Fruit fly (Drosophila melanogaster) whole organism, embryonic: Measurements from ENCODE around the gene CG18258.

Experiments used
- CG1024 ChIP-seq: fragments of 200-800 bp; sonication (Bioruptor generic); IDR thresholded peaks from 2 replicates; pipeline ENCODE4 v1.3.6; 2022; ENCODE audit warnings: missing biosample characterization, missing genetic modification characterization
- CG10267 ChIP-seq: fragments of 200-800 bp; sonication (Bioruptor generic); optimal IDR thresholded peaks from 2 replicates; lab custom pipeline; 2018; ENCODE audit warnings: missing biosample characterization, mild to moderate bottlenecking, missing genetic modification characterization, moderate library complexity
- CG12299 ChIP-seq: fragments of 200-800 bp; sonication (Bioruptor generic); optimal IDR thresholded peaks from 2 replicates; lab custom pipeline; 2018; ENCODE audit warnings: missing biosample characterization, mild to moderate bottlenecking, missing genetic modification characterization
- CG12391 ChIP-seq: fragments of 200-800 bp; sonication (Bioruptor generic); optimal IDR thresholded peaks from 3 replicates; lab custom pipeline; 2018; ENCODE audit warnings: missing biosample characterization, mild to moderate bottlenecking, missing genetic modification characterization, moderate library complexity
- CG14050 ChIP-seq: fragments of 200-800 bp; sonication (Bioruptor generic); IDR thresholded peaks from 3 replicates; pipeline ENCODE4 v1.3.6; 2022; ENCODE audit warnings: missing biosample characterization, missing genetic modification characterization
- CG15514 ChIP-seq: fragments of 200-800 bp; sonication (Bioruptor generic); optimal IDR thresholded peaks from 3 replicates; lab custom pipeline; 2017; ENCODE audit warnings: missing biosample characterization, missing genetic modification characterization, mild to moderate bottlenecking, moderate library complexity, missing genetic modification reagents
- CG1603 ChIP-seq: fragments of 200-800 bp; sonication (Bioruptor generic); optimal IDR thresholded peaks from 2 replicates; lab custom pipeline; 2019; ENCODE audit warnings: missing biosample characterization, mild to moderate bottlenecking, missing genetic modification characterization, moderate library complexity
- CG1647 ChIP-seq: fragments of 200-800 bp; sonication (Bioruptor generic); optimal IDR thresholded peaks from 3 replicates; lab custom pipeline; 2016; ENCODE audit warnings: missing biosample characterization, missing genetic modification characterization
- CG16779 ChIP-seq: fragments of 200-800 bp; sonication (Bioruptor generic); IDR thresholded peaks from 2 replicates; pipeline ENCODE4 v1.3.6; 2022; ENCODE audit warnings: missing biosample characterization, missing genetic modification characterization
- CG17385 ChIP-seq: fragments of 200-800 bp; sonication (Bioruptor generic); optimal IDR thresholded peaks from 3 replicates; lab custom pipeline; 2018; ENCODE audit warnings: missing biosample characterization, mild to moderate bottlenecking, missing genetic modification characterization
- CG2202 ChIP-seq: fragments of 200-800 bp; sonication (Bioruptor generic); optimal IDR thresholded peaks from 2 replicates; lab custom pipeline; 2018; ENCODE audit warnings: missing biosample characterization, mild to moderate bottlenecking, missing genetic modification characterization
- CG2712 ChIP-seq: fragments of 200-800 bp; optimal IDR thresholded peaks from 3 replicates; lab custom pipeline; 2019; ENCODE audit warnings: missing biosample characterization, mild to moderate bottlenecking, missing genetic modification characterization, moderate library complexity
- CG30431 ChIP-seq: fragments of 200-800 bp; sonication (Bioruptor generic); optimal IDR thresholded peaks from 2 replicates; lab custom pipeline; 2017; ENCODE audit warnings: missing biosample characterization, missing genetic modification characterization
- CG3281 ChIP-seq: fragments of 200-800 bp; sonication (Bioruptor generic); optimal IDR thresholded peaks from 3 replicates; lab custom pipeline; 2017; ENCODE audit warnings: missing biosample characterization, mild to moderate bottlenecking, missing genetic modification characterization
- CG3726 ChIP-seq: fragments of 200-800 bp; sonication (Bioruptor generic); IDR thresholded peaks from 3 replicates; pipeline ENCODE4, ENCODE4 v1.3.6; 2022; ENCODE audit warnings: missing biosample characterization, missing genetic modification characterization
- CG5180 ChIP-seq: fragments of 200-800 bp; sonication (Bioruptor generic); optimal IDR thresholded peaks from 3 replicates; lab custom pipeline; 2017; ENCODE audit warnings: missing biosample characterization, missing genetic modification characterization, mild to moderate bottlenecking, moderate library complexity, missing genetic modification reagents
- CG5245 ChIP-seq: fragments of 200-800 bp; sonication (Bioruptor generic); optimal IDR thresholded peaks from 3 replicates; lab custom pipeline; 2016; ENCODE audit warnings: missing biosample characterization, missing genetic modification characterization
- CG7745 ChIP-seq: fragments of 200-800 bp; sonication (Bioruptor generic); optimal IDR thresholded peaks from 2 replicates; lab custom pipeline; 2018; ENCODE audit warnings: missing biosample characterization, mild to moderate bottlenecking, missing genetic modification characterization, moderate library complexity
- CG7963 ChIP-seq: fragments of 200-800 bp; sonication (Bioruptor generic); IDR thresholded peaks from 3 replicates; pipeline ENCODE4 v1.3.6; 2022; ENCODE audit warnings: missing biosample characterization, missing genetic modification characterization; ENCODE audit not compliant: partially characterized antibody
- CG9817 ChIP-seq: fragments of 200-800 bp; sonication (Bioruptor generic); optimal IDR thresholded peaks from 2 replicates; lab custom pipeline; 2018; ENCODE audit warnings: missing biosample characterization, mild to moderate bottlenecking, missing genetic modification characterization, moderate library complexity
- Dbx ChIP-seq: fragments of 200-800 bp; sonication (Bioruptor generic); IDR thresholded peaks from 3 replicates; pipeline ENCODE4 v1.3.6; 2022; ENCODE audit warnings: missing biosample characterization, missing genetic modification characterization
- Elba2 ChIP-seq: fragments of 200-800 bp; sonication (Bioruptor generic); optimal IDR thresholded peaks from 3 replicates; lab custom pipeline; 2016; ENCODE audit warnings: missing biosample characterization, missing genetic modification characterization
- Ets97D ChIP-seq: fragments of 200-800 bp; sonication (Bioruptor generic); optimal IDR thresholded peaks from 3 replicates; lab custom pipeline; 2016; ENCODE audit warnings: missing biosample characterization, missing genetic modification characterization
- HmgZ ChIP-seq: fragments of 200-800 bp; sonication (Bioruptor generic); optimal IDR thresholded peaks from 2 replicates; lab custom pipeline; 2018; ENCODE audit warnings: missing biosample characterization, mild to moderate bottlenecking, missing genetic modification characterization
- Jarid2 ChIP-seq: fragments of 200-800 bp; sonication (Bioruptor generic); optimal IDR thresholded peaks from 3 replicates; lab custom pipeline; 2017; ENCODE audit warnings: mild to moderate bottlenecking, missing biosample characterization, missing genetic modification reagents, missing genetic modification characterization
- Lhr ChIP-seq: fragments of 200-800 bp; sonication (Bioruptor generic); optimal IDR thresholded peaks from 3 replicates; lab custom pipeline; 2017; ENCODE audit warnings: mild to moderate bottlenecking, missing biosample characterization, missing genetic modification reagents, missing genetic modification characterization
- MTF-1 ChIP-seq: fragments of 200-800 bp; sonication (Bioruptor generic); optimal IDR thresholded peaks from 2 replicates; lab custom pipeline; 2018; ENCODE audit warnings: missing biosample characterization, mild to moderate bottlenecking, missing genetic modification characterization, borderline replicate concordance
- Med ChIP-seq: fragments of 200-800 bp; sonication (Bioruptor generic); peaks from one replicate; lab custom pipeline; 2016; ENCODE audit warnings: missing biosample characterization, missing genetic modification characterization, mild to moderate bottlenecking, inconsistent platforms, moderate library complexity
- Opbp ChIP-seq: fragments of 200-800 bp; sonication (Bioruptor generic); IDR thresholded peaks from 3 replicates; pipeline ENCODE4 v1.3.6; 2022; ENCODE audit warnings: missing biosample characterization, missing genetic modification characterization; ENCODE audit not compliant: partially characterized antibody
- Ptx1 ChIP-seq: fragments of 200-800 bp; sonication (Bioruptor generic); IDR thresholded peaks from 2 replicates; pipeline ENCODE4 v1.3.6; 2022; ENCODE audit warnings: missing biosample characterization, missing genetic modification characterization
- Rfx ChIP-seq: fragments of 200-800 bp; sonication (Bioruptor generic); IDR thresholded peaks from 2 replicates; pipeline ENCODE4 v1.3.6; 2022; ENCODE audit warnings: missing biosample characterization, missing genetic modification characterization
- Sox102F ChIP-seq: fragments of 200-800 bp; sonication (Bioruptor generic); optimal IDR thresholded peaks from 2 replicates; lab custom pipeline; 2018; ENCODE audit warnings: missing biosample characterization, mild to moderate bottlenecking, missing genetic modification characterization, moderate library complexity
- TFAM ChIP-seq: fragments of 200-800 bp; sonication (Bioruptor generic); optimal IDR thresholded peaks from 2 replicates; lab custom pipeline; 2017; ENCODE audit warnings: missing biosample characterization, missing genetic modification characterization, inconsistent platforms
- ap ChIP-seq: fragments of 200-800 bp; sonication (Bioruptor generic); IDR thresholded peaks from 2 replicates; pipeline ENCODE4 v1.3.6; 2022; ENCODE audit warnings: missing biosample characterization, missing genetic modification characterization
- cad ChIP-seq: fragments of >200 bp; optimal IDR thresholded peaks from 2 replicates; lab custom pipeline; 2017; ENCODE audit warnings: missing biosample characterization, missing genetic modification characterization
- croc ChIP-seq: fragments of 200-800 bp; sonication (Bioruptor generic); conservative IDR thresholded peaks from 3 replicates; pipeline ENCODE4 v1.3.6; 2022; ENCODE audit warnings: missing biosample characterization, missing genetic modification characterization
- crp ChIP-seq, 2 experiments: fragments of 200-800 bp; sonication (Bioruptor generic); optimal IDR thresholded peaks; 2 replicates in 1 of 2; 3 replicates in 1 of 2; lab custom pipeline; 2017; ENCODE audit warnings: missing biosample characterization in 2 of 2, missing genetic modification characterization in 2 of 2, mild to moderate bottlenecking in 1 of 2, moderate library complexity in 1 of 2
- dysf ChIP-seq: fragments of 200-800 bp; sonication (Bioruptor generic); IDR thresholded peaks from 3 replicates; pipeline ENCODE4 v1.3.6; 2022; ENCODE audit warnings: missing biosample characterization, missing genetic modification characterization
- exex ChIP-seq: fragments of 200-800 bp; sonication (Bioruptor generic); optimal IDR thresholded peaks from 4 replicates; lab custom pipeline; 2018; ENCODE audit warnings: missing biosample characterization, mild to moderate bottlenecking, missing genetic modification characterization, moderate library complexity
- gfzf ChIP-seq: fragments of 200-800 bp; sonication (Bioruptor generic); optimal IDR thresholded peaks from 2 replicates; lab custom pipeline; 2016; ENCODE audit warnings: missing biosample characterization, mild to moderate bottlenecking, missing genetic modification characterization, moderate library complexity
- jigr1 ChIP-seq: fragments of 200-800 bp; sonication (Bioruptor generic); IDR thresholded peaks from 3 replicates; pipeline ENCODE4 v1.3.6; 2022; ENCODE audit warnings: missing biosample characterization, missing genetic modification characterization
- jing ChIP-seq: fragments of 200-800 bp; sonication (Bioruptor generic); optimal IDR thresholded peaks from 2 replicates; lab custom pipeline; 2018; ENCODE audit warnings: missing biosample characterization, mild to moderate bottlenecking, missing genetic modification characterization
- pan ChIP-seq, 4 experiments: fragments of >200 bp in 3 of 4; fragments of 200-800 bp in 1 of 4; sonication (Bioruptor generic) in 1 of 4; optimal IDR thresholded peaks in 3 of 4; IDR thresholded peaks in 1 of 4; 2 replicates each; pipeline versions ENCODE4 v1.3.6 to Lab custom; 2017 to 2022; ENCODE audit warnings: missing biosample characterization in 2 of 4, missing genetic modification characterization in 2 of 4, mixed read lengths in 1 of 4
- pnt ChIP-seq: fragments of 200-800 bp; sonication (Bioruptor generic); optimal IDR thresholded peaks from 3 replicates; lab custom pipeline; 2016; ENCODE audit warnings: missing biosample characterization, missing genetic modification characterization
- row ChIP-seq: fragments of 200-800 bp; sonication (Bioruptor generic); IDR thresholded peaks from 3 replicates; pipeline ENCODE4 v1.3.6; 2022; ENCODE audit warnings: missing biosample characterization, missing genetic modification characterization
- sob ChIP-seq: fragments of 200-800 bp; sonication (Bioruptor generic); IDR thresholded peaks from 2 replicates; pipeline ENCODE4 v1.3.6; 2022; ENCODE audit warnings: missing biosample characterization, missing genetic modification characterization
- sr ChIP-seq: fragments of 200-800 bp; sonication (Bioruptor generic); IDR thresholded peaks from 3 replicates; pipeline ENCODE4 v1.3.6; 2022; ENCODE audit warnings: missing biosample characterization, missing genetic modification characterization
- tgo ChIP-seq: fragments of 200-800 bp; sonication (Bioruptor generic); IDR thresholded peaks from 3 replicates; pipeline ENCODE4 v1.3.6; 2022; ENCODE audit warnings: missing biosample characterization, missing genetic modification characterization
- wdn ChIP-seq: fragments of 200-800 bp; sonication (Bioruptor generic); IDR thresholded peaks from 2 replicates; pipeline ENCODE4 v1.3.6; 2022; ENCODE audit warnings: missing biosample characterization, missing genetic modification characterization

CG18258 gene

dm6 chrX:17175558-17176189, 36.4 kb upstream of the CG18258 start (continued):
- no peak for TF ChIP-seq exex (tag; lab: Kevin White, UChicago)
- TF ChIP-seq CG7963: 0 out of 3 replicates have a peak, but pooled peaks have one; percentile 10
- peak; percentile 65 for TF ChIP-seq Rfx (GFP tag; lab: Robert Waterston, UW)
- TF ChIP-seq CG16779 (GFP tag; lab: Robert Waterston, UW): no peak
- TF ChIP-seq Ets97D: peak; percentile 1
- TF ChIP-seq CG12391: peak; percentile 14
- TF ChIP-seq CG3281 (GFP tag; lab: Kevin White, UChicago): no peak
- TF ChIP-seq Ptx1: peak; percentile 49; the same call in 1 of the 2 replicates
- peak; percentile 41 for TF ChIP-seq CG10267 (tag; lab: Kevin White, UChicago)
- TF ChIP-seq MTF-1 (GFP tag; lab: Kevin White, UChicago): peak; percentile 8
- no peak for TF ChIP-seq Elba2
- TF ChIP-seq Dbx: peak; percentile 68; the same call in 1 of the 3 replicates
- no peak for TF ChIP-seq CG1024 (GFP tag; lab: Robert Waterston, UW)
- TF ChIP-seq pnt (GFP tag; lab: Kevin White, UChicago): peak; percentile 20
- 0 out of 3 replicates have a peak, but pooled peaks have one; percentile 13 for TF ChIP-seq row (GFP tag; lab: Robert Waterston, UW)
- TF ChIP-seq dysf (GFP tag; lab: Robert Waterston, UW): peak; percentile 15; the same call in 1 of the 3 replicates
- no peak for TF ChIP-seq Jarid2 (GFP tag; lab: Kevin White, UChicago)
- no peak for TF ChIP-seq tgo (GFP tag; lab: Robert Waterston, UW)
- TF ChIP-seq CG2712 (tag; lab: Kevin White, UChicago): peak; percentile 34
- TF ChIP-seq ap: no peak
- TF ChIP-seq HmgZ (tag; lab: Kevin White, UChicago): peak; percentile 52
- peak; percentile 33 for TF ChIP-seq CG5245 (GFP tag; lab: Kevin White, UChicago)
- TF ChIP-seq cad (GFP tag; lab: Kevin White, UChicago): no peak
- no peak for TF ChIP-seq CG5180 (GFP tag; lab: Kevin White, UChicago)
- TF ChIP-seq jing (GFP tag; lab: Kevin White, UChicago): no peak
- peak; percentile 42 for TF ChIP-seq CG9817 (tag; lab: Kevin White, UChicago)
- peak; percentile 47; the same call in 1 of the 2 replicates for TF ChIP-seq sob (GFP tag; lab: Robert Waterston, UW)
- no peak for TF ChIP-seq CG30431 (GFP tag; lab: Kevin White, UChicago)
- TF ChIP-seq Lhr (GFP tag; lab: Kevin White, UChicago): peak; percentile 66
- TF ChIP-seq Opbp (GFP tag; lab: Robert Waterston, UW): no peak
- TF ChIP-seq pan (optimal IDR thresholded peaks at IDR 0.05; lab: Kevin White, UChicago): no peak
- peak in 1 of 2 experiments; percentile 32 for TF ChIP-seq pan (GFP tag; optimal IDR thresholded peaks at IDR 0.05 in 1 of 2, IDR thresholded peaks at IDR 0.05 in 1 of 2)
- no peak for TF ChIP-seq CG2202 (tag; lab: Kevin White, UChicago)
- TF ChIP-seq sr: no peak
- peak; percentile 4 for TF ChIP-seq CG1647
- no peak for TF ChIP-seq CG14050 (GFP tag; lab: Robert Waterston, UW)
- TF ChIP-seq Med: peak; percentile 86
- TF ChIP-seq CG12299 (tag; lab: Kevin White, UChicago): no peak
- no peak for TF ChIP-seq crp (GFP tag; optimal IDR thresholded peaks at IDR 0.05; lab: Kevin White, UChicago)
- peak; percentile 29 for TF ChIP-seq CG15514 (GFP tag; lab: Kevin White, UChicago)
- TF ChIP-seq croc: peak; percentile 14; the same call in 1 of the 3 replicates
- TF ChIP-seq TFAM (GFP tag; lab: Kevin White, UChicago): no peak
- no peak for TF ChIP-seq CG17385 (GFP tag; lab: Kevin White, UChicago)
- TF ChIP-seq CG7745 (tag; lab: Kevin White, UChicago): no peak
- no peak for TF ChIP-seq wdn
- TF ChIP-seq gfzf (GFP tag; lab: Kevin White, UChicago): peak; percentile 8
- no peak for TF ChIP-seq CG3726
- no peak for TF ChIP-seq jigr1 (GFP tag; lab: Robert Waterston, UW)
- peak; percentile 42 for TF ChIP-seq Sox102F (GFP tag; lab: Kevin White, UChicago)
- TF ChIP-seq CG1603 (tag; lab: Kevin White, UChicago): peak; percentile 52
